Worm (Caenorhabditis elegans) whole organism, L2 larva: ENCODE data around the gene C06E4.8.

Experiments used
- C34F6.9 ChIP-seq: fragments of 150-350 bp; optimal IDR thresholded peaks from 2 replicates; lab custom pipeline; 2014; ENCODE audit warnings: missing biosample characterization, missing genetic modification characterization
- F13H6.1 ChIP-seq: sonication (generic microtip); optimal IDR thresholded peaks from 2 replicates; lab custom pipeline; 2016; ENCODE audit warnings: missing genetic modification characterization, missing compliant biosample characterization
- R02D3.7 ChIP-seq: fragments of 150-350 bp; optimal IDR thresholded peaks from 2 replicates; lab custom pipeline; 2014; ENCODE audit warnings: missing biosample characterization, missing genetic modification characterization
- Y55F3AM.14 ChIP-seq: fragments of 200-800 bp; sonication (Bioruptor generic); optimal IDR thresholded peaks from 2 replicates; lab custom pipeline; 2018; ENCODE audit warnings: mild to moderate bottlenecking, missing genetic modification characterization, missing compliant biosample characterization
- ZK546.5 ChIP-seq: sonication (generic microtip); optimal IDR thresholded peaks from 2 replicates; lab custom pipeline; 2017; ENCODE audit warnings: missing biosample characterization, missing genetic modification characterization
- aly-2 ChIP-seq: fragments of 150-350 bp; optimal IDR thresholded peaks from 2 replicates; lab custom pipeline; 2014; ENCODE audit warnings: missing biosample characterization, missing genetic modification characterization
- ama-1 ChIP-seq: fragments of 150-350 bp; optimal IDR thresholded peaks from 2 replicates; lab custom pipeline; 2018; ENCODE audit warnings: inconsistent platforms
- blmp-1 ChIP-seq: sonication (generic microtip); optimal IDR thresholded peaks from 2 replicates; lab custom pipeline; 2017; ENCODE audit warnings: missing genetic modification characterization, mild to moderate bottlenecking, missing compliant biosample characterization, antibody characterized with exemption, moderate library complexity; ENCODE audit not compliant: insufficient read depth
- ceh-16 ChIP-seq: fragments of 150-350 bp; optimal IDR thresholded peaks from 2 replicates; lab custom pipeline; 2014; ENCODE audit warnings: missing biosample characterization, missing genetic modification characterization
- crh-2 ChIP-seq: sonication (generic microtip); optimal IDR thresholded peaks from 2 replicates; lab custom pipeline; 2017; ENCODE audit warnings: missing biosample characterization, missing genetic modification characterization
- dmd-4 ChIP-seq: sonication (generic microtip); optimal IDR thresholded peaks from 2 replicates; lab custom pipeline; 2017; ENCODE audit warnings: missing biosample characterization, missing genetic modification characterization
- egl-27 ChIP-seq: sonication (generic microtip); optimal IDR thresholded peaks from 3 replicates; lab custom pipeline; 2017; ENCODE audit warnings: missing biosample characterization, missing genetic modification reagents, missing genetic modification characterization
- elt-1 ChIP-seq: fragments of 150-350 bp; optimal IDR thresholded peaks from 2 replicates; lab custom pipeline; 2014; ENCODE audit warnings: missing biosample characterization, missing genetic modification characterization
- elt-3 ChIP-seq: sonication (generic microtip); optimal IDR thresholded peaks from 2 replicates; lab custom pipeline; 2017; ENCODE audit warnings: missing biosample characterization, missing genetic modification characterization
- fos-1 ChIP-seq: fragments of 150-350 bp; optimal IDR thresholded peaks from 2 replicates; lab custom pipeline; 2014; ENCODE audit warnings: missing biosample characterization, missing genetic modification characterization
- gmeb-1 ChIP-seq: fragments of 150-350 bp; optimal IDR thresholded peaks from 2 replicates; lab custom pipeline; 2014; ENCODE audit warnings: missing biosample characterization, missing genetic modification characterization
- lin-11 ChIP-seq: fragments of 150-350 bp; sonication (generic microtip); optimal IDR thresholded peaks from 2 replicates; lab custom pipeline; 2014; ENCODE audit warnings: missing biosample characterization, missing genetic modification characterization, inconsistent platforms, mixed read lengths
- lin-13 ChIP-seq: fragments of 150-350 bp; optimal IDR thresholded peaks from 2 replicates; lab custom pipeline; 2014; ENCODE audit warnings: missing biosample characterization, missing genetic modification reagents, missing genetic modification characterization
- lsy-2 ChIP-seq, 2 experiments: fragments of 150-350 bp in 1 of 2; sonication (generic microtip) in 1 of 2; optimal IDR thresholded peaks; 2 replicates each; lab custom pipeline; 2014 to 2017; ENCODE audit warnings: missing biosample characterization in 2 of 2, missing genetic modification characterization in 2 of 2
- mab-5 ChIP-seq: fragments of 150-350 bp; optimal IDR thresholded peaks from 2 replicates; lab custom pipeline; 2014; ENCODE audit warnings: missing biosample characterization, missing genetic modification characterization
- mbf-1 ChIP-seq: sonication (generic microtip); optimal IDR thresholded peaks from 2 replicates; lab custom pipeline; 2017; ENCODE audit warnings: missing biosample characterization, missing genetic modification characterization
- mdl-1 ChIP-seq, 2 experiments: fragments of 150-350 bp in 1 of 2; sonication (generic microtip) in 1 of 2; optimal IDR thresholded peaks; 2 replicates each; lab custom pipeline; 2017; ENCODE audit warnings: missing biosample characterization in 2 of 2, missing genetic modification characterization in 2 of 2
- nhr-11 ChIP-seq: fragments of 150-350 bp; optimal IDR thresholded peaks from 2 replicates; lab custom pipeline; 2014; ENCODE audit warnings: missing biosample characterization, missing genetic modification characterization
- nhr-12 ChIP-seq: fragments of 150-350 bp; optimal IDR thresholded peaks from 2 replicates; lab custom pipeline; 2014; ENCODE audit warnings: missing biosample characterization, missing genetic modification characterization
- nhr-129 ChIP-seq: fragments of 150-350 bp; optimal IDR thresholded peaks from 2 replicates; lab custom pipeline; 2014; ENCODE audit warnings: missing biosample characterization, missing genetic modification characterization
- nhr-21 ChIP-seq: fragments of 150-350 bp; optimal IDR thresholded peaks from 2 replicates; lab custom pipeline; 2014; ENCODE audit warnings: missing biosample characterization, missing genetic modification characterization
- nhr-23 ChIP-seq: fragments of 150-350 bp; optimal IDR thresholded peaks from 2 replicates; lab custom pipeline; 2014; ENCODE audit warnings: missing biosample characterization, missing genetic modification reagents, missing genetic modification characterization
- nhr-237 ChIP-seq: fragments of 150-350 bp; optimal IDR thresholded peaks from 2 replicates; lab custom pipeline; 2014; ENCODE audit warnings: missing biosample characterization, missing genetic modification characterization
- nhr-25 ChIP-seq: fragments of 150-350 bp; sonication (generic microtip); optimal IDR thresholded peaks from 3 replicates; lab custom pipeline; 2014; ENCODE audit warnings: missing biosample characterization, missing genetic modification characterization
- nhr-6 ChIP-seq: fragments of 150-350 bp; optimal IDR thresholded peaks from 2 replicates; lab custom pipeline; 2014; ENCODE audit warnings: missing biosample characterization, missing genetic modification characterization
- nhr-77 ChIP-seq: fragments of 150-350 bp; optimal IDR thresholded peaks from 2 replicates; lab custom pipeline; 2014; ENCODE audit warnings: missing biosample characterization, missing genetic modification characterization
- sem-4 ChIP-seq: fragments of 150-350 bp; optimal IDR thresholded peaks from 2 replicates; lab custom pipeline; 2014; ENCODE audit warnings: missing biosample characterization, missing genetic modification reagents, missing genetic modification characterization
- sma-3 ChIP-seq: sonication (generic microtip); optimal IDR thresholded peaks from 2 replicates; lab custom pipeline; 2016; ENCODE audit warnings: missing genetic modification reagents, missing genetic modification characterization, missing compliant biosample characterization
- sma-9 ChIP-seq, 2 experiments: fragments of 150-350 bp in 1 of 2; sonication (generic microtip) in 1 of 2; optimal IDR thresholded peaks; 2 replicates each; lab custom pipeline; 2014 to 2016; ENCODE audit warnings: missing genetic modification characterization in 2 of 2, mild to moderate bottlenecking in 1 of 2, missing biosample characterization in 1 of 2, missing compliant biosample characterization in 1 of 2, missing genetic modification reagents in 1 of 2, moderate library complexity in 1 of 2
- snpc-4 ChIP-seq: fragments of 150-350 bp; optimal IDR thresholded peaks from 2 replicates; lab custom pipeline; 2014; ENCODE audit warnings: missing biosample characterization, missing genetic modification characterization
- unc-55 ChIP-seq: fragments of 150-350 bp; sonication (generic microtip); optimal IDR thresholded peaks from 3 replicates; lab custom pipeline; 2014; ENCODE audit warnings: missing biosample characterization, missing genetic modification reagents, missing genetic modification characterization
- unc-62 ChIP-seq: fragments of 150-350 bp; optimal IDR thresholded peaks from 2 replicates; lab custom pipeline; 2014; ENCODE audit warnings: missing biosample characterization, missing genetic modification reagents, missing genetic modification characterization
- zag-1 ChIP-seq: fragments of 150-350 bp; optimal IDR thresholded peaks from 2 replicates; lab custom pipeline; 2014; ENCODE audit warnings: missing biosample characterization, missing genetic modification characterization
- ztf-1 ChIP-seq: fragments of 200-800 bp; sonication (Bioruptor generic); conservative IDR thresholded peaks from 2 replicates; pipeline ENCODE4 v1.3.6; 2022; ENCODE audit warnings: missing genetic modification characterization, missing compliant biosample characterization
- ztf-11 ChIP-seq: sonication (generic microtip); optimal IDR thresholded peaks from 2 replicates; lab custom pipeline; 2017; ENCODE audit warnings: missing biosample characterization, missing genetic modification characterization
- ztf-4 ChIP-seq: fragments of 150-350 bp; optimal IDR thresholded peaks from 2 replicates; lab custom pipeline; 2014; ENCODE audit warnings: missing biosample characterization, missing genetic modification characterization

C06E4.8 gene

DNA sequence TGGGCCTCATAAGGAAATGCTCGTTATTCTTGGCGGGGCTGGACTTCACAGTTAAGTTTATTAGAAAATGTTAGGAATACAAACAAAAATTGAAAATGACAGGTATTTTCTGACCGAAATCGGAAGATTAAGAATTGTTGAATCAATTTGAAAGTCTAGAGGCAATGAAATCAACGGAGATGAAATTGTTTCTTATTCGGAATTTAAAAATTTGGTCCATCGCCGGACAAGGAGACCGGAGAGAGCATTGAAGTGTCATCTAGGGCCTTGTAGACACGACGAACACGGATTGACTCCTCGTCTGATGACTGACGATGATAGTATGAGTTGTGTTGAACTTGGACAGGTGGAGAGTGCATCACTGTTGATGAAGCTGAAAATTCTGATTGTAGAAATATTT lies 35.0 kb upstream of the C06E4.8 start:
- TF ChIP-seq dmd-4 (tag; lab: Kevin White, UChicago) (no peak), C34F6.9 (tag; lab: Kevin White, UChicago) (no peak), nhr-12 (tag; lab: Kevin White, UChicago) (no peak)

DNA sequence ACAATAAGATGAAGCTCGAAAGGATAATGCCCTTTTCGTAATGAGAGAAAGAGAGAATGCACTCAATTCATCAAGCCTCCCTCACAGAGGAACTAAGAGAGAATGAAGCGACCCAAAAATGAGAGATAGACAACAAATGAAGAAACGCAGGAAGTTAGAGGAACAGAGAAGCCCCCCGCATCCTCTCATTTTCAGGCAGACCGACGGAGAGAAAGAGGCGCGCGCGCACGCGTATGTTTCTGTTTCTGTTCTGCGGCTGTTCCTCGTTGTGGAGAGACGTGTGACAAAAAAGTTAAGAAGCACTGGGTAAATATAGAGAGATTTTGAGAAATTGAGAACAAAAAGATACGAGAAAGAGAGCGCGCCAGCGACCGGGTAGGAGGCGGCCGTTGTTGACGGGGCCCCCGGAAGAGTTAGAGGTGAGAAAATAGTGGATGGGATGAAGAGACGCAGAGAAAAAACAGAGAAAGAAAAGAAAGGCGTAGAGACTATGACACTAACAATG lies 34.3 kb upstream of the C06E4.8 start:
- TF ChIP-seq elt-3 (tag; lab: Kevin White, UChicago) (no peak), ztf-11 (tag; lab: Kevin White, UChicago) (no peak), blmp-1 (tag; lab: Kevin White, UChicago) (peak; percentile 28), unc-55 (GFP tag; lab: Kevin White, UChicago) (peak; percentile 62), gmeb-1 (tag; lab: Kevin White, UChicago) (peak; percentile 57), sma-9 (GFP tag; optimal IDR thresholded peaks at IDR 0.05; lab: Kevin White, UChicago) (peak; percentile 89), sma-9 (tag; optimal IDR thresholded peaks at IDR 0.05; lab: Kevin White, UChicago) (no peak), F13H6.1 (tag; lab: Kevin White, UChicago) (peak; percentile 97), sma-3 (GFP tag; lab: Kevin White, UChicago) (peak; percentile 82), ztf-4 (tag; lab: Kevin White, UChicago) (peak; percentile 62), fos-1 (tag; lab: Kevin White, UChicago) (peak; percentile 95), zag-1 (tag; lab: Kevin White, UChicago) (peak; percentile 38), ztf-1 (GFP tag; lab: Robert Waterston, UW) (no peak), nhr-23 (tag; lab: Kevin White, UChicago) (no peak), nhr-6 (peak; percentile 53), lin-11 (tag; lab: Kevin White, UChicago) (peak; percentile 2), nhr-237 (no peak), elt-1 (tag; lab: Kevin White, UChicago) (no peak), ZK546.5 (peak; percentile 21), nhr-25 (tag; lab: Kevin White, UChicago) (no peak), nhr-21 (tag; lab: Kevin White, UChicago) (peak; percentile 78), nhr-77 (tag; lab: Kevin White, UChicago) (peak; percentile 4), C34F6.9 (tag; lab: Kevin White, UChicago) (peak; percentile 91), nhr-11 (tag; lab: Kevin White, UChicago) (no peak), mbf-1 (no peak), egl-27 (tag; lab: Kevin White, UChicago) (peak; percentile 85), ama-1 (lab: Kevin White, UChicago) (no peak), R02D3.7 (tag; lab: Kevin White, UChicago) (no peak), ceh-16 (tag; lab: Kevin White, UChicago) (peak; percentile 59), mdl-1 (tag; optimal IDR thresholded peaks at IDR 0.05; lab: Kevin White, UChicago) (peak; percentile 89 to 93), snpc-4 (tag; lab: Kevin White, UChicago) (peak; percentile 31), aly-2 (no peak), crh-2 (tag; lab: Kevin White, UChicago) (peak; percentile 83), lin-13 (GFP tag; lab: Kevin White, UChicago) (peak; percentile 71), sem-4 (peak; percentile 79), mab-5 (tag; lab: Kevin White, UChicago) (peak; percentile 84), lsy-2 (tag; optimal IDR thresholded peaks at IDR 0.05; lab: Kevin White, UChicago) (peak; percentile 21 to 82), Y55F3AM.14 (GFP tag; lab: Kevin White, UChicago) (peak; percentile 67), nhr-129 (tag; lab: Kevin White, UChicago) (peak; percentile 75), unc-62 (GFP tag; lab: Kevin White, UChicago) (peak; percentile 60)

DNA sequence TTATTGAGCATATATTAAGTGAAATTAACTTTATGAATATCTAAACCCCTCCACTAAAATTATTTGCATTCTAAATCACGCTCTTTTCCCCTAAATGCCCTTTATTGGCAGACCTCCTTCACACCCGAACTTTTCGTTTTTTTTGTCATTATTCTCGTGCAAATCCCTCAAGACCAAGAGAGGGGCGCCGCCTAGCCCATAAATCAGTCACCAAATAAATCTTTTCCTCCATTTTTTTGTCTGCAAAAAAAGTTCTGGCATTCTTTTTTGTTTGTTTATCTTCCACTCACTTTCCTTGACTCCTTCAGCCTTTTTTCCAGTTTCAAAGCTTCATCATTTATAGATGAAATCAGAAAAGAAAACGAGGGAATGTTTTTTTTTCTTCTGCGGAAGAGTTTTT lies 33.2 kb upstream of the C06E4.8 start:
- TF ChIP-seq Y55F3AM.14 (GFP tag; lab: Kevin White, UChicago), result no peak
- peak in 1 of 2 experiments; percentile 6 for TF ChIP-seq mdl-1 (tag; optimal IDR thresholded peaks at IDR 0.05; lab: Kevin White, UChicago)
- peak in 1 of 2 experiments; percentile 14 for TF ChIP-seq lsy-2 (tag; optimal IDR thresholded peaks at IDR 0.05; lab: Kevin White, UChicago)
- TF ChIP-seq sma-9 (GFP tag; optimal IDR thresholded peaks at IDR 0.05; lab: Kevin White, UChicago), result peak; percentile 21
- TF ChIP-seq sma-9 (tag; optimal IDR thresholded peaks at IDR 0.05; lab: Kevin White, UChicago), result no peak
- TF ChIP-seq mab-5 (tag; lab: Kevin White, UChicago), result peak; percentile 73
- TF ChIP-seq ama-1 (lab: Kevin White, UChicago), result no peak
